Fruit fly (Drosophila melanogaster) Kc167 (cell line): Measurements from ENCODE around the gene TBC1D16.

Experiments
- Myc ChIP-seq: fragments of >200 bp; optimal IDR thresholded peaks from 2 replicates; lab custom pipeline; 2017; ENCODE audit warnings: missing external identifiers
- Sin3A ChIP-seq: fragments of >200 bp; optimal IDR thresholded peaks from 2 replicates; lab custom pipeline; 2018; ENCODE audit warnings: missing external identifiers
- h ChIP-seq: fragments of >200 bp; optimal IDR thresholded peaks from 3 replicates; lab custom pipeline; 2018; ENCODE audit warnings: missing external identifiers
- insv ChIP-seq: fragments of >200 bp; optimal IDR thresholded peaks from 3 replicates; lab custom pipeline; 2018; ENCODE audit warnings: missing external identifiers
- psq ChIP-seq: fragments of >200 bp; optimal IDR thresholded peaks from 2 replicates; lab custom pipeline; 2017; ENCODE audit warnings: missing external identifiers
- ttk ChIP-seq: sonication (Bioruptor generic); optimal IDR thresholded peaks from 2 replicates; lab custom pipeline; 2017; ENCODE audit warnings: missing external identifiers

TBC1D16 gene

dm6 chr2L:10418981-10419380 lies 16.5 kb downstream of the TBC1D16 start, which contains the start of gene RfC3:
RfC3 (plus strand) TSS chr2L:10419190.
- TF ChIP-seq h (no peak), Myc (lab: Kevin White, UChicago) (no peak), Sin3A (lab: Kevin White, UChicago) (no peak), insv (lab: Kevin White, UChicago) (no peak), psq (lab: Kevin White, UChicago) (no peak), ttk (no peak)

- no peak for TF ChIP-seq Myc (lab: Kevin White, UChicago)
- no peak for TF ChIP-seq Sin3A (lab: Kevin White, UChicago)
- TF ChIP-seq insv (lab: Kevin White, UChicago) = no peak
- no peak for TF ChIP-seq psq (lab: Kevin White, UChicago)
- no peak for TF ChIP-seq h
- no peak for TF ChIP-seq ttk
These were observed 22.0 kb downstream of the TBC1D16 start, which contains the start of the genes CG5355 and Klp31E for dm6 chr2L:10413251-10414127. CG5355 (minus strand) TSS chr2L:10413463. Klp31E (plus strand) TSS chr2L:10414017.

- TF ChIP-seq Sin3A (lab: Kevin White, UChicago) (no peak), ttk (no peak), psq (lab: Kevin White, UChicago) (no peak), insv (lab: Kevin White, UChicago) (no peak), h (no peak)
These were observed 27.3 kb downstream of the TBC1D16 start, which contains the start of the genes Ip259 and RpS27A for dm6 chr2L:10408122-10408576. Ip259 (plus strand) TSS chr2L:10408352. RpS27A (plus strand) TSS chr2L:10408352.

- TF ChIP-seq insv (lab: Kevin White, UChicago) = no peak
- no peak for TF ChIP-seq Sin3A (lab: Kevin White, UChicago)
- no peak for TF ChIP-seq h
- no peak for TF ChIP-seq psq (lab: Kevin White, UChicago)
- no peak for TF ChIP-seq ttk
- no peak for TF ChIP-seq Myc (lab: Kevin White, UChicago)
These were observed 30.3 kb downstream of the TBC1D16 start, which contains the start of the genes CG17768, LSm-4 and Ir31a for dm6 chr2L:10405008-10405654. CG17768 (minus strand) TSS chr2L:10405203. LSm-4 (minus strand) TSS chr2L:10405203. Ir31a (plus strand) TSS chr2L:10405565.

dm6 chr2L:10403803-10404315 lies 31.6 kb downstream of the TBC1D16 start:
- no peak for TF ChIP-seq Sin3A (lab: Kevin White, UChicago)
- TF ChIP-seq h = no peak
- TF ChIP-seq insv (lab: Kevin White, UChicago) = no peak
- no peak for TF ChIP-seq psq (lab: Kevin White, UChicago)
- TF ChIP-seq ttk = no peak
- no peak for TF ChIP-seq Myc (lab: Kevin White, UChicago)

dm6 chr2L:10396877-10397587 lies 38.4 kb downstream of the TBC1D16 start:
- no peak for TF ChIP-seq Myc (lab: Kevin White, UChicago)
- TF ChIP-seq psq (lab: Kevin White, UChicago) = no peak
- no peak for TF ChIP-seq insv (lab: Kevin White, UChicago)
- no peak for TF ChIP-seq ttk
- TF ChIP-seq h = no peak
- no peak for TF ChIP-seq Sin3A (lab: Kevin White, UChicago)

dm6 chr2L:10396488-10396824 lies 39.0 kb downstream of the TBC1D16 start, which contains the start of gene Cnot4:
Cnot4 (plus strand) TSS chr2L:10396716.
- TF ChIP-seq psq (lab: Kevin White, UChicago) (peak; percentile 31), Myc (lab: Kevin White, UChicago) (no peak), ttk (no peak), insv (lab: Kevin White, UChicago) (no peak)

- TF ChIP-seq psq (lab: Kevin White, UChicago) = peak; percentile 52
- TF ChIP-seq ttk = no peak
These were observed 39.6 kb downstream of the TBC1D16 start, which contains the start of gene Mdh1 for dm6 chr2L:10395642-10396487. Mdh1 (minus strand) TSS chr2L:10396332.

- TF ChIP-seq Myc (lab: Kevin White, UChicago) (no peak), ttk (no peak), psq (lab: Kevin White, UChicago) (no peak), h (no peak), insv (lab: Kevin White, UChicago) (no peak), Sin3A (lab: Kevin White, UChicago) (no peak)
These were observed 40.4 kb downstream of the TBC1D16 start for dm6 chr2L:10395035-10395434.

dm6 chr2L:10393467-10393866 lies 42.0 kb downstream of the TBC1D16 start:
- TF ChIP-seq h = no peak
- TF ChIP-seq psq (lab: Kevin White, UChicago) = no peak
- TF ChIP-seq Myc (lab: Kevin White, UChicago) = no peak
- TF ChIP-seq Sin3A (lab: Kevin White, UChicago) = no peak
- no peak for TF ChIP-seq ttk
- no peak for TF ChIP-seq insv (lab: Kevin White, UChicago)
